Fruit fly (Drosophila melanogaster) whole organism, embryonic: ENCODE results near the gene Chd64.

Experiments
- Atf6 ChIP-seq: fragments of 200-800 bp; sonication (Bioruptor generic); IDR thresholded peaks from 2 replicates; pipeline ENCODE4 v1.3.6; 2022; ENCODE audit warnings: missing biosample characterization, missing genetic modification characterization
- Awh ChIP-seq: fragments of 200-800 bp; sonication (Bioruptor generic); IDR thresholded peaks from 2 replicates; pipeline ENCODE4, ENCODE4 v1.3.6; 2022; ENCODE audit warnings: missing biosample characterization, missing genetic modification characterization
- BEAF-32 ChIP-seq: fragments of 200-800 bp; sonication (Bioruptor generic); optimal IDR thresholded peaks from 3 replicates; lab custom pipeline; 2017; ENCODE audit warnings: missing biosample characterization, missing genetic modification characterization, mild to moderate bottlenecking, moderate library complexity, missing genetic modification reagents
- BtbVII ChIP-seq: fragments of 200-800 bp; sonication (Bioruptor generic); optimal IDR thresholded peaks from 3 replicates; lab custom pipeline; 2017; ENCODE audit warnings: missing biosample characterization, mild to moderate bottlenecking, missing genetic modification characterization
- Bteb2 ChIP-seq: fragments of 200-800 bp; sonication (Bioruptor generic); optimal IDR thresholded peaks from 2 replicates; lab custom pipeline; 2016; ENCODE audit warnings: missing biosample characterization, missing genetic modification characterization
- CG10565 ChIP-seq: fragments of 200-800 bp; sonication (Bioruptor generic); optimal IDR thresholded peaks from 3 replicates; lab custom pipeline; 2016; ENCODE audit warnings: missing biosample characterization, mild to moderate bottlenecking, missing genetic modification characterization
- CG11723 ChIP-seq: fragments of 200-800 bp; sonication (Bioruptor generic); optimal IDR thresholded peaks from 2 replicates; lab custom pipeline; 2017; ENCODE audit warnings: missing biosample characterization, mild to moderate bottlenecking, missing genetic modification characterization
- CG12659 ChIP-seq: fragments of 200-800 bp; sonication (Bioruptor generic); optimal IDR thresholded peaks from 3 replicates; lab custom pipeline; 2017; ENCODE audit warnings: mild to moderate bottlenecking, missing biosample characterization, missing genetic modification reagents, missing genetic modification characterization
- CG12769 ChIP-seq: fragments of 200-800 bp; sonication (Bioruptor generic); optimal IDR thresholded peaks from 2 replicates; lab custom pipeline; 2019; ENCODE audit warnings: missing biosample characterization, mild to moderate bottlenecking, missing genetic modification characterization, moderate library complexity
- CG14014 ChIP-seq: fragments of 200-800 bp; sonication (Bioruptor generic); IDR thresholded peaks from 2 replicates; pipeline ENCODE4 v1.3.6; 2022; ENCODE audit warnings: missing biosample characterization, missing genetic modification characterization
- CG15073 ChIP-seq: fragments of 200-800 bp; sonication (Bioruptor generic); optimal IDR thresholded peaks from 2 replicates; lab custom pipeline; 2016; ENCODE audit warnings: missing biosample characterization, missing genetic modification characterization
- CG15601 ChIP-seq: fragments of 200-800 bp; sonication (Bioruptor generic); optimal IDR thresholded peaks from 3 replicates; lab custom pipeline; 2019; ENCODE audit warnings: missing biosample characterization, mild to moderate bottlenecking, missing genetic modification characterization, moderate library complexity
- CG1602 ChIP-seq: fragments of 200-800 bp; sonication (Bioruptor generic); optimal IDR thresholded peaks from 3 replicates; lab custom pipeline; 2016; ENCODE audit warnings: missing biosample characterization, missing genetic modification characterization
- CG18764 ChIP-seq: fragments of 200-800 bp; sonication (Bioruptor generic); optimal IDR thresholded peaks from 3 replicates; lab custom pipeline; 2016; ENCODE audit warnings: missing biosample characterization, missing genetic modification characterization
- CG31441 ChIP-seq: fragments of 200-800 bp; sonication (Bioruptor generic); IDR thresholded peaks from 2 replicates; pipeline ENCODE4 v1.3.6; 2022; ENCODE audit warnings: missing biosample characterization, missing genetic modification characterization
- CG32532 ChIP-seq: fragments of 200-800 bp; sonication (Bioruptor generic); IDR thresholded peaks from 2 replicates; pipeline ENCODE4 v1.3.6; 2022; ENCODE audit warnings: missing biosample characterization, missing genetic modification characterization
- CG3407 ChIP-seq: fragments of 200-800 bp; sonication (Bioruptor generic); optimal IDR thresholded peaks from 2 replicates; lab custom pipeline; 2018; ENCODE audit warnings: missing biosample characterization, mild to moderate bottlenecking, missing genetic modification characterization
- CG3726 ChIP-seq: fragments of 200-800 bp; sonication (Bioruptor generic); IDR thresholded peaks from 3 replicates; pipeline ENCODE4, ENCODE4 v1.3.6; 2022; ENCODE audit warnings: missing biosample characterization, missing genetic modification characterization
- CG6272 ChIP-seq: fragments of 200-800 bp; sonication (Bioruptor generic); IDR thresholded peaks from 2 replicates; pipeline ENCODE4 v1.3.6; 2022; ENCODE audit warnings: missing biosample characterization, missing genetic modification characterization
- CG6654 ChIP-seq: fragments of 200-800 bp; sonication (Bioruptor generic); optimal IDR thresholded peaks from 2 replicates; lab custom pipeline; 2017; ENCODE audit warnings: missing biosample characterization, mild to moderate bottlenecking, missing genetic modification characterization
- CG6689 ChIP-seq: fragments of 200-800 bp; sonication (Bioruptor generic); IDR thresholded peaks from 2 replicates; pipeline ENCODE4 v1.3.6; 2022; ENCODE audit warnings: missing biosample characterization, missing genetic modification characterization
- CG7357 ChIP-seq: fragments of 200-800 bp; sonication (Bioruptor generic); IDR thresholded peaks from 3 replicates; pipeline ENCODE4 v1.3.6; 2022; ENCODE audit warnings: missing biosample characterization, missing genetic modification characterization
- CG7928 ChIP-seq: fragments of 200-800 bp; sonication (Bioruptor generic); optimal IDR thresholded peaks from 2 replicates; lab custom pipeline; 2017; ENCODE audit warnings: missing biosample characterization, mild to moderate bottlenecking, missing genetic modification characterization
- CG9797 ChIP-seq: fragments of 200-800 bp; sonication (Bioruptor generic); optimal IDR thresholded peaks from 3 replicates; lab custom pipeline; 2018; ENCODE audit warnings: missing biosample characterization, mild to moderate bottlenecking, missing genetic modification characterization
- CG9876 ChIP-seq: fragments of 200-800 bp; sonication (Bioruptor generic); optimal IDR thresholded peaks from 2 replicates; lab custom pipeline; 2016; ENCODE audit warnings: missing biosample characterization, missing genetic modification characterization
- Deaf1 ChIP-seq: fragments of 200-800 bp; optimal IDR thresholded peaks from 3 replicates; lab custom pipeline; 2019; ENCODE audit warnings: missing biosample characterization, mild to moderate bottlenecking, missing genetic modification characterization, moderate library complexity
- Eip74EF ChIP-seq, 2 experiments: fragments of 200-800 bp in 1 of 2; fragments of >200 bp in 1 of 2; sonication (Bioruptor generic) in 1 of 2; optimal IDR thresholded peaks; 2 replicates each; lab custom pipeline; 2017 to 2019; ENCODE audit warnings: missing biosample characterization in 2 of 2, missing genetic modification characterization in 2 of 2, mild to moderate bottlenecking in 1 of 2, moderate library complexity in 1 of 2
- Fer2 ChIP-seq: fragments of 200-800 bp; sonication (Bioruptor generic); optimal IDR thresholded peaks from 2 replicates; lab custom pipeline; 2018; ENCODE audit warnings: missing biosample characterization, mild to moderate bottlenecking, missing genetic modification characterization, moderate library complexity
- Meics ChIP-seq: fragments of 200-800 bp; sonication (Bioruptor generic); optimal IDR thresholded peaks from 2 replicates; lab custom pipeline; 2017; ENCODE audit warnings: missing biosample characterization, mild to moderate bottlenecking, missing genetic modification characterization
- NfI ChIP-seq: fragments of 200-800 bp; sonication (Bioruptor generic); optimal IDR thresholded peaks from 3 replicates; lab custom pipeline; 2018; ENCODE audit warnings: missing biosample characterization, mild to moderate bottlenecking, missing genetic modification characterization, moderate library complexity
- YL-1 ChIP-seq: fragments of 200-800 bp; sonication (Bioruptor generic); optimal IDR thresholded peaks from 3 replicates; lab custom pipeline; 2017; ENCODE audit warnings: missing biosample characterization, mild to moderate bottlenecking, missing genetic modification characterization
- ase ChIP-seq: fragments of 200-800 bp; sonication (Bioruptor generic); IDR thresholded peaks from 3 replicates; pipeline ENCODE4 v1.3.6; 2022; ENCODE audit warnings: missing biosample characterization, missing genetic modification characterization
- cad ChIP-seq: fragments of >200 bp; optimal IDR thresholded peaks from 2 replicates; lab custom pipeline; 2017; ENCODE audit warnings: missing biosample characterization, missing genetic modification characterization
- corto ChIP-seq: fragments of 200-800 bp; sonication (Bioruptor generic); optimal IDR thresholded peaks from 2 replicates; lab custom pipeline; 2016; ENCODE audit warnings: missing biosample characterization, mild to moderate bottlenecking, missing genetic modification characterization, moderate library complexity
- crc ChIP-seq: fragments of 200-800 bp; sonication (Bioruptor generic); optimal IDR thresholded peaks from 2 replicates; lab custom pipeline; 2016; ENCODE audit warnings: missing biosample characterization, missing genetic modification characterization
- crp ChIP-seq, 2 experiments: fragments of 200-800 bp; sonication (Bioruptor generic); optimal IDR thresholded peaks; 2 replicates in 1 of 2; 3 replicates in 1 of 2; lab custom pipeline; 2017; ENCODE audit warnings: missing biosample characterization in 2 of 2, missing genetic modification characterization in 2 of 2, mild to moderate bottlenecking in 1 of 2, moderate library complexity in 1 of 2
- dm ChIP-seq: fragments of 200-800 bp; sonication (Bioruptor generic); optimal IDR thresholded peaks from 3 replicates; lab custom pipeline; 2016; ENCODE audit warnings: missing biosample characterization, missing genetic modification characterization
- dysf ChIP-seq: fragments of 200-800 bp; sonication (Bioruptor generic); IDR thresholded peaks from 3 replicates; pipeline ENCODE4 v1.3.6; 2022; ENCODE audit warnings: missing biosample characterization, missing genetic modification characterization
- en ChIP-seq: fragments of 200-800 bp; sonication (Bioruptor generic); optimal IDR thresholded peaks from 2 replicates; lab custom pipeline; 2016; ENCODE audit warnings: missing biosample characterization, missing genetic modification characterization
- gsb-n ChIP-seq: fragments of 200-800 bp; sonication (Bioruptor generic); optimal IDR thresholded peaks from 3 replicates; lab custom pipeline; 2018; ENCODE audit warnings: missing biosample characterization, mild to moderate bottlenecking, missing genetic modification characterization
- mam ChIP-seq: fragments of 200-800 bp; sonication (Bioruptor generic); optimal IDR thresholded peaks from 3 replicates; lab custom pipeline; 2016; ENCODE audit warnings: missing biosample characterization, missing genetic modification characterization
- pho ChIP-seq: fragments of 200-800 bp; sonication (Bioruptor generic); optimal IDR thresholded peaks from 2 replicates; lab custom pipeline; 2016; ENCODE audit warnings: missing biosample characterization, missing genetic modification characterization
- pum ChIP-seq: fragments of 200-800 bp; sonication (Bioruptor generic); optimal IDR thresholded peaks from 2 replicates; lab custom pipeline; 2016; ENCODE audit warnings: missing biosample characterization, missing genetic modification characterization
- schlank ChIP-seq: fragments of 200-800 bp; sonication (Bioruptor generic); optimal IDR thresholded peaks from 2 replicates; lab custom pipeline; 2018; ENCODE audit warnings: missing biosample characterization, mild to moderate bottlenecking, missing genetic modification characterization
- sisA ChIP-seq: fragments of 200-800 bp; sonication (Bioruptor generic); IDR thresholded peaks from 2 replicates; pipeline ENCODE4 v1.3.6; 2022; ENCODE audit warnings: missing biosample characterization, missing genetic modification characterization
- sr ChIP-seq: fragments of 200-800 bp; sonication (Bioruptor generic); IDR thresholded peaks from 3 replicates; pipeline ENCODE4 v1.3.6; 2022; ENCODE audit warnings: missing biosample characterization, missing genetic modification characterization
- tna ChIP-seq: fragments of 200-800 bp; sonication (Bioruptor generic); IDR thresholded peaks from 2 replicates; pipeline ENCODE4 v1.3.6; 2022; ENCODE audit warnings: missing biosample characterization, missing genetic modification characterization; ENCODE audit not compliant: partially characterized antibody
- tup ChIP-seq: fragments of 200-800 bp; sonication (Bioruptor generic); optimal IDR thresholded peaks from 2 replicates; lab custom pipeline; 2016; ENCODE audit warnings: missing biosample characterization, mild to moderate bottlenecking, missing genetic modification characterization, moderate library complexity
- unc-4 ChIP-seq: fragments of 200-800 bp; sonication (Bioruptor generic); IDR thresholded peaks from 2 replicates; pipeline ENCODE4 v1.3.6; 2022; ENCODE audit warnings: missing biosample characterization, missing genetic modification characterization; ENCODE audit not compliant: partially characterized antibody
- wor ChIP-seq: fragments of 200-800 bp; sonication (Bioruptor generic); IDR thresholded peaks from 2 replicates; pipeline ENCODE4 v1.3.6; 2022; ENCODE audit warnings: missing biosample characterization, missing genetic modification characterization

The Chd64 gene

dm6 chr3L:4122185-4122767, at the start of gene Chd64 (continued):
- TF ChIP-seq CG1602 (GFP tag; lab: Kevin White, UChicago) (no peak), wor (GFP tag; lab: Robert Waterston, UW) (no peak), CG11723 (GFP tag; lab: Kevin White, UChicago) (peak; percentile 19), CG3726 (GFP tag; lab: Robert Waterston, UW) (no peak), tup (peak; percentile 27), Atf6 (GFP tag; lab: Robert Waterston, UW) (peak; percentile 71), schlank (tag; lab: Kevin White, UChicago) (no peak), CG7928 (peak; percentile 11), Deaf1 (tag; lab: Kevin White, UChicago) (peak; percentile 46), Fer2 (tag; lab: Kevin White, UChicago) (no peak), Awh (GFP tag; lab: Robert Waterston, UW) (no peak; the same call in 1 of the 2 replicates), mam (GFP tag; lab: Kevin White, UChicago) (peak; percentile 4), corto (GFP tag; lab: Kevin White, UChicago) (peak; percentile 74), dysf (GFP tag; lab: Robert Waterston, UW) (peak; percentile 38; the same call in 1 of the 3 replicates), BEAF-32 (GFP tag; lab: Kevin White, UChicago) (peak; percentile 10), Eip74EF (GFP tag; optimal IDR thresholded peaks at IDR 0.05; lab: Kevin White, UChicago) (peak in 1 of 2 experiments; percentile 52), CG15073 (GFP tag; lab: Kevin White, UChicago) (no peak), crc (no peak), CG12769 (peak; percentile 93), sisA (GFP tag; lab: Robert Waterston, UW) (no peak), Bteb2 (GFP tag; lab: Kevin White, UChicago) (peak; percentile 13), CG9797 (no peak), CG6689 (GFP tag; lab: Robert Waterston, UW) (no peak), dm (GFP tag; lab: Kevin White, UChicago) (no peak), en (GFP tag; lab: Kevin White, UChicago) (no peak), CG32532 (GFP tag; lab: Robert Waterston, UW) (no peak; the same call in none of the 2 replicates), CG31441 (GFP tag; lab: Robert Waterston, UW) (no peak), CG18764 (GFP tag; lab: Kevin White, UChicago) (no peak), sr (GFP tag; lab: Robert Waterston, UW) (peak; percentile 55; the same call in 1 of the 3 replicates), Meics (GFP tag; lab: Kevin White, UChicago) (peak; percentile 58), crp (GFP tag; optimal IDR thresholded peaks at IDR 0.05; lab: Kevin White, UChicago) (peak in 1 of 2 experiments; percentile 76), CG14014 (GFP tag; lab: Robert Waterston, UW) (no peak; the same call in 1 of the 2 replicates), pum (GFP tag; lab: Kevin White, UChicago) (no peak), unc-4 (0 out of 2 replicates have a peak, but pooled peaks have one; percentile 51), CG15601 (tag; lab: Kevin White, UChicago) (peak; percentile 32), BtbVII (GFP tag; lab: Kevin White, UChicago) (peak; percentile 89), NfI (GFP tag; lab: Kevin White, UChicago) (peak; percentile 6), CG7357 (GFP tag; lab: Robert Waterston, UW) (no peak), tna (peak; percentile 42; the same call in 1 of the 2 replicates), CG6654 (GFP tag; lab: Kevin White, UChicago) (no peak), gsb-n (tag; lab: Kevin White, UChicago) (no peak), YL-1 (GFP tag; lab: Kevin White, UChicago) (peak; percentile 53), CG3407 (GFP tag; lab: Kevin White, UChicago) (no peak), ase (no peak), CG12659 (GFP tag; lab: Kevin White, UChicago) (peak; percentile 72), CG6272 (no peak), CG10565 (GFP tag; lab: Kevin White, UChicago) (no peak), pho (GFP tag; lab: Kevin White, UChicago) (peak; percentile 35), CG9876 (GFP tag; lab: Kevin White, UChicago) (no peak), cad (no peak)
